Fruit fly (Drosophila melanogaster) whole organism, embryonic: ENCODE measurements around the gene SP1173.
A peak's percentile ranks its signal among the peaks of the same experiment; 100 is the strongest.

Experiments used
- Adf1 ChIP-seq: fragments of 200-800 bp; sonication (Bioruptor generic); IDR thresholded peaks from 2 replicates; pipeline ENCODE4 v1.3.6; 2022; ENCODE audit warnings: missing biosample characterization, missing genetic modification characterization
- CG10147 ChIP-seq: fragments of 200-800 bp; sonication (Bioruptor generic); optimal IDR thresholded peaks from 2 replicates; lab custom pipeline; 2019; ENCODE audit warnings: missing biosample characterization, mild to moderate bottlenecking, missing genetic modification characterization, moderate library complexity
- CG10267 ChIP-seq: fragments of 200-800 bp; sonication (Bioruptor generic); optimal IDR thresholded peaks from 2 replicates; lab custom pipeline; 2018; ENCODE audit warnings: missing biosample characterization, mild to moderate bottlenecking, missing genetic modification characterization, moderate library complexity
- CG10654 ChIP-seq: fragments of 200-800 bp; sonication (Bioruptor generic); optimal IDR thresholded peaks from 2 replicates; lab custom pipeline; 2016; ENCODE audit warnings: missing biosample characterization, missing genetic modification characterization
- CG11504 ChIP-seq: fragments of 200-800 bp; sonication (Bioruptor generic); optimal IDR thresholded peaks from 3 replicates; lab custom pipeline; 2019; ENCODE audit warnings: missing biosample characterization, mild to moderate bottlenecking, missing genetic modification characterization, moderate library complexity
- CG13624 ChIP-seq: fragments of 200-800 bp; sonication (Bioruptor generic); optimal IDR thresholded peaks from 2 replicates; lab custom pipeline; 2016; ENCODE audit warnings: missing biosample characterization, missing genetic modification characterization
- CG14860 ChIP-seq: fragments of 200-800 bp; sonication (Bioruptor generic); IDR thresholded peaks from 3 replicates; pipeline ENCODE4 v1.3.6; 2022; ENCODE audit warnings: missing biosample characterization, missing genetic modification characterization; ENCODE audit not compliant: partially characterized antibody
- CG15269 ChIP-seq: fragments of 200-800 bp; sonication (Bioruptor generic); optimal IDR thresholded peaks from 2 replicates; lab custom pipeline; 2018; ENCODE audit warnings: missing biosample characterization, mild to moderate bottlenecking, missing genetic modification characterization, moderate library complexity
- CG1529 ChIP-seq: fragments of 200-800 bp; sonication (Bioruptor generic); optimal IDR thresholded peaks from 3 replicates; lab custom pipeline; 2018; ENCODE audit warnings: missing biosample characterization, missing genetic modification characterization
- CG15601 ChIP-seq: fragments of 200-800 bp; sonication (Bioruptor generic); optimal IDR thresholded peaks from 3 replicates; lab custom pipeline; 2019; ENCODE audit warnings: missing biosample characterization, mild to moderate bottlenecking, missing genetic modification characterization, moderate library complexity
- CG16779 ChIP-seq: fragments of 200-800 bp; sonication (Bioruptor generic); IDR thresholded peaks from 2 replicates; pipeline ENCODE4 v1.3.6; 2022; ENCODE audit warnings: missing biosample characterization, missing genetic modification characterization
- CG16863 ChIP-seq: fragments of 200-800 bp; sonication (Bioruptor generic); optimal IDR thresholded peaks from 3 replicates; lab custom pipeline; 2016; ENCODE audit warnings: missing biosample characterization, missing genetic modification characterization
- CG17829 ChIP-seq: fragments of 200-800 bp; optimal IDR thresholded peaks from 2 replicates; lab custom pipeline; 2019; ENCODE audit warnings: missing biosample characterization, mild to moderate bottlenecking, missing genetic modification characterization, moderate library complexity
- CG18262 ChIP-seq: fragments of 200-800 bp; optimal IDR thresholded peaks from 3 replicates; lab custom pipeline; 2019; ENCODE audit warnings: missing biosample characterization, mild to moderate bottlenecking, missing genetic modification characterization, moderate library complexity
- CG2202 ChIP-seq: fragments of 200-800 bp; sonication (Bioruptor generic); optimal IDR thresholded peaks from 2 replicates; lab custom pipeline; 2018; ENCODE audit warnings: missing biosample characterization, mild to moderate bottlenecking, missing genetic modification characterization
- CG43689 ChIP-seq: fragments of 200-800 bp; sonication (Bioruptor generic); IDR thresholded peaks from 2 replicates; pipeline ENCODE4 v1.3.6; 2022; ENCODE audit warnings: missing biosample characterization, missing genetic modification characterization
- CG4404 ChIP-seq: fragments of 200-800 bp; sonication (Bioruptor generic); IDR thresholded peaks from 2 replicates; pipeline ENCODE4 v1.3.6; 2022; ENCODE audit warnings: missing biosample characterization, missing genetic modification characterization
- CG4707 ChIP-seq: fragments of 200-800 bp; sonication (Bioruptor generic); optimal IDR thresholded peaks from 2 replicates; lab custom pipeline; 2018; ENCODE audit warnings: missing biosample characterization, mild to moderate bottlenecking, missing genetic modification characterization, moderate library complexity
- CG7987 ChIP-seq: fragments of 200-800 bp; sonication (Bioruptor generic); optimal IDR thresholded peaks from 2 replicates; lab custom pipeline; 2018; ENCODE audit warnings: missing biosample characterization, mild to moderate bottlenecking, missing genetic modification characterization, moderate library complexity
- CG8281 ChIP-seq: fragments of 200-800 bp; sonication (Bioruptor generic); optimal IDR thresholded peaks from 2 replicates; lab custom pipeline; 2018; ENCODE audit warnings: missing biosample characterization, mild to moderate bottlenecking, missing genetic modification characterization, moderate library complexity
- CG8359 ChIP-seq: fragments of 200-800 bp; sonication (Bioruptor generic); optimal IDR thresholded peaks from 2 replicates; lab custom pipeline; 2017; ENCODE audit warnings: missing biosample characterization, mild to moderate bottlenecking, missing genetic modification characterization, borderline replicate concordance
- CG8478 ChIP-seq: fragments of >200 bp; optimal IDR thresholded peaks from 2 replicates; lab custom pipeline; 2018
- CG9932 ChIP-seq: fragments of 200-800 bp; sonication (Bioruptor generic); IDR thresholded peaks from 2 replicates; pipeline ENCODE4 v1.3.6; 2022; ENCODE audit warnings: missing biosample characterization, missing genetic modification characterization
- GATAe ChIP-seq: fragments of 200-800 bp; sonication (Bioruptor generic); conservative IDR thresholded peaks from 2 replicates; pipeline ENCODE4 v1.3.6; 2022; ENCODE audit warnings: missing biosample characterization, missing genetic modification characterization
- Hmx ChIP-seq: fragments of 200-800 bp; sonication (Bioruptor generic); optimal IDR thresholded peaks from 2 replicates; lab custom pipeline; 2016; ENCODE audit warnings: missing biosample characterization, missing genetic modification characterization
- MBD-R2 ChIP-seq: fragments of 200-800 bp; sonication (Bioruptor generic); IDR thresholded peaks from 2 replicates; pipeline ENCODE4 v1.3.6; 2022; ENCODE audit warnings: missing biosample characterization, missing genetic modification characterization
- MESR4 ChIP-seq: fragments of 200-800 bp; sonication (Bioruptor generic); optimal IDR thresholded peaks from 2 replicates; lab custom pipeline; 2018; ENCODE audit warnings: missing biosample characterization, mild to moderate bottlenecking, missing genetic modification characterization, moderate library complexity
- Max ChIP-seq: fragments of 200-800 bp; sonication (Bioruptor generic); optimal IDR thresholded peaks from 2 replicates; lab custom pipeline; 2016; ENCODE audit warnings: missing biosample characterization, mild to moderate bottlenecking, missing genetic modification characterization
- NfI ChIP-seq: fragments of 200-800 bp; sonication (Bioruptor generic); optimal IDR thresholded peaks from 3 replicates; lab custom pipeline; 2018; ENCODE audit warnings: missing biosample characterization, mild to moderate bottlenecking, missing genetic modification characterization, moderate library complexity
- Oli ChIP-seq: fragments of 200-800 bp; sonication (Bioruptor generic); optimal IDR thresholded peaks from 2 replicates; lab custom pipeline; 2018; ENCODE audit warnings: missing biosample characterization, mild to moderate bottlenecking, missing genetic modification characterization, moderate library complexity
- Rfx ChIP-seq: fragments of 200-800 bp; sonication (Bioruptor generic); IDR thresholded peaks from 2 replicates; pipeline ENCODE4 v1.3.6; 2022; ENCODE audit warnings: missing biosample characterization, missing genetic modification characterization
- Sin3A ChIP-seq: fragments of >200 bp; optimal IDR thresholded peaks from 2 replicates; lab custom pipeline; 2018
- Sry-δ ChIP-seq: fragments of 200-800 bp; sonication (Bioruptor generic); optimal IDR thresholded peaks from 2 replicates; lab custom pipeline; 2016; ENCODE audit warnings: missing biosample characterization, missing genetic modification characterization
- ab ChIP-seq: fragments of 200-800 bp; sonication (Bioruptor generic); optimal IDR thresholded peaks from 2 replicates; lab custom pipeline; 2016; ENCODE audit warnings: missing biosample characterization, missing genetic modification characterization
- aop ChIP-seq: fragments of 200-800 bp; sonication (Bioruptor generic); IDR thresholded peaks from 2 replicates; pipeline ENCODE4 v1.3.6; 2022; ENCODE audit warnings: missing biosample characterization, missing genetic modification characterization
- ap ChIP-seq: fragments of 200-800 bp; sonication (Bioruptor generic); IDR thresholded peaks from 2 replicates; pipeline ENCODE4 v1.3.6; 2022; ENCODE audit warnings: missing biosample characterization, missing genetic modification characterization
- bbx ChIP-seq: fragments of 200-800 bp; sonication (Bioruptor generic); IDR thresholded peaks from 2 replicates; pipeline ENCODE4 v1.3.6; 2022; ENCODE audit warnings: missing biosample characterization, missing genetic modification characterization; ENCODE audit not compliant: partially characterized antibody
- dan ChIP-seq: fragments of 200-800 bp; sonication (Bioruptor generic); IDR thresholded peaks from 2 replicates; pipeline ENCODE4 v1.3.6; 2022; ENCODE audit warnings: missing biosample characterization, missing genetic modification characterization
- gro ChIP-seq: fragments of 200-800 bp; sonication (Bioruptor generic); optimal IDR thresholded peaks from 2 replicates; lab custom pipeline; 2016; ENCODE audit warnings: missing biosample characterization, missing genetic modification characterization
- gsb ChIP-seq: fragments of 200-800 bp; sonication (Bioruptor generic); IDR thresholded peaks from 2 replicates; pipeline ENCODE4 v1.3.6; 2022; ENCODE audit warnings: missing biosample characterization, missing genetic modification characterization
- knrl ChIP-seq: fragments of 200-800 bp; sonication (Bioruptor generic); IDR thresholded peaks from 3 replicates; pipeline ENCODE4 v1.3.6; 2022; ENCODE audit warnings: missing biosample characterization, missing genetic modification characterization; ENCODE audit not compliant: partially characterized antibody
- nau ChIP-seq: fragments of 200-800 bp; sonication (Bioruptor generic); optimal IDR thresholded peaks from 3 replicates; lab custom pipeline; 2017; ENCODE audit warnings: missing biosample characterization, mild to moderate bottlenecking, missing genetic modification characterization, missing genetic modification reagents
- pnt ChIP-seq: fragments of 200-800 bp; sonication (Bioruptor generic); optimal IDR thresholded peaks from 3 replicates; lab custom pipeline; 2016; ENCODE audit warnings: missing biosample characterization, missing genetic modification characterization
- sc ChIP-seq, 3 experiments: fragments of >200 bp in 2 of 3; fragments of 200-800 bp in 1 of 3; sonication (Bioruptor generic) in 1 of 3; optimal IDR thresholded peaks; 2 replicates in 2 of 3; 3 replicates in 1 of 3; lab custom pipeline; 2017; ENCODE audit warnings: mild to moderate bottlenecking in 1 of 3, missing biosample characterization in 1 of 3, missing genetic modification characterization in 1 of 3, missing genetic modification reagents in 1 of 3
- shn ChIP-seq: fragments of 200-800 bp; sonication (Bioruptor generic); optimal IDR thresholded peaks from 3 replicates; lab custom pipeline; 2016; ENCODE audit warnings: missing biosample characterization, missing genetic modification characterization
- sima ChIP-seq: fragments of 200-800 bp; sonication (Bioruptor generic); optimal IDR thresholded peaks from 2 replicates; lab custom pipeline; 2016; ENCODE audit warnings: missing biosample characterization, missing genetic modification characterization
- stc ChIP-seq: fragments of 200-800 bp; sonication (Bioruptor generic); IDR thresholded peaks from 2 replicates; pipeline ENCODE4 v1.3.6; 2022; ENCODE audit warnings: missing biosample characterization, missing genetic modification characterization
- stwl ChIP-seq: fragments of 200-800 bp; sonication (Bioruptor generic); optimal IDR thresholded peaks from 3 replicates; lab custom pipeline; 2018; ENCODE audit warnings: missing biosample characterization, mild to moderate bottlenecking, missing genetic modification characterization, moderate library complexity
- tll ChIP-seq, 2 experiments: fragments of 200-800 bp in 1 of 2; fragments of >200 bp in 1 of 2; sonication (Bioruptor generic) in 1 of 2; optimal IDR thresholded peaks; 2 replicates each; lab custom pipeline; 2017 to 2019; ENCODE audit warnings: missing biosample characterization in 2 of 2, missing genetic modification characterization in 2 of 2, mild to moderate bottlenecking in 1 of 2, moderate library complexity in 1 of 2
- zf30C ChIP-seq: fragments of 200-800 bp; sonication (Bioruptor generic); optimal IDR thresholded peaks from 3 replicates; lab custom pipeline; 2018; ENCODE audit warnings: missing biosample characterization, mild to moderate bottlenecking, missing genetic modification characterization

The SP1173 gene

DNA sequence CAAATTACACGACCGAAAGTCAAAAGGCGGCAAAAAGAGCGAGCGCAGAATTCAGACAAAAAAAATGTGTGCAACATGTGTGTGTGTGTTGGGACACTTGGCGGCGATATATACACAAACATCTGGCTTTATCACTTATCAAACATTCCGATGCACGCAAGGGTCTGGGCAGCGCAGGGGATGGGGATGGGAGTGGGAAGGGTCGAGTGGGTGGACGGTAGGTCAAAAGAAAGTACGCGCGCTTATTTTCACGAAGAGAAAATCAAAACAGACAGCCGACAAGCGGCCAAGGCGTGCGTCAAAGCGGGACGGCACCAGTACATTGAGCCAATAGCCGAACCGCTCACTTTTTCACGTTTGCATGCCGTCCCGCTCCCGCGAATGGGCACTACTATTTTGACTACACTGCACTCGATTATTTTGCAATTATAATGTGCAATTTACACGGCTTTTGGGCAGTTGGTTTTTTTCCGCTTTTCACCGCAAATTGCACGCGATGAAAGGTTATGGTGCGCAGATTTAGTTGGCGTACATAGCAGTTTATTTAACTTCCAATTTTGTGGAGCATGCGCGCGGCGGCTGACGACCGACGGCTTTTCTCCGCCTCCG is 38.9 kb upstream of the SP1173 start (continued):
- TF ChIP-seq CG43689 (GFP tag; lab: Robert Waterston, UW) (no peak), CG18262 (tag; lab: Kevin White, UChicago) (no peak), pnt (no peak), GATAe (no peak), Adf1 (GFP tag; lab: Robert Waterston, UW) (peak; percentile 20), ap (no peak), gro (no peak), CG1529 (GFP tag; lab: Kevin White, UChicago) (no peak), Sry-δ (GFP tag; lab: Kevin White, UChicago) (peak; percentile 14), CG17829 (tag; lab: Kevin White, UChicago) (peak; percentile 14), stc (GFP tag; lab: Robert Waterston, UW) (no peak), sc (optimal IDR thresholded peaks at IDR 0.05; lab: Kevin White, UChicago) (no peak), sc (GFP tag; optimal IDR thresholded peaks at IDR 0.05; lab: Kevin White, UChicago) (no peak), CG15601 (tag; lab: Kevin White, UChicago) (no peak), zf30C (peak; percentile 50), CG7987 (GFP tag; lab: Kevin White, UChicago) (no peak), CG8359 (no peak), ab (GFP tag; lab: Kevin White, UChicago) (peak; percentile 54), Sin3A (lab: Kevin White, UChicago) (peak; percentile 8), aop (GFP tag; lab: Robert Waterston, UW) (no peak), bbx (GFP tag; lab: Robert Waterston, UW) (0 out of 2 replicates have a peak, but pooled peaks have one; percentile 6), Oli (tag; lab: Kevin White, UChicago) (no peak), shn (GFP tag; lab: Kevin White, UChicago) (peak; percentile 3), CG10267 (tag; lab: Kevin White, UChicago) (no peak), dan (no peak), CG11504 (tag; lab: Kevin White, UChicago) (no peak), CG10147 (GFP tag; lab: Kevin White, UChicago) (no peak), CG15269 (no peak), MBD-R2 (peak; percentile 57), sima (GFP tag; lab: Kevin White, UChicago) (no peak), CG9932 (GFP tag; lab: Robert Waterston, UW) (no peak), Hmx (no peak), nau (no peak), CG14860 (no peak), stwl (tag; lab: Kevin White, UChicago) (peak; percentile 2), CG4404 (no peak), CG8478 (lab: Kevin White, UChicago) (peak; percentile 97), CG16863 (no peak), gsb (GFP tag; lab: Robert Waterston, UW) (no peak), Rfx (no peak), Max (peak; percentile 51), knrl (GFP tag; lab: Robert Waterston, UW) (peak; percentile 47; the same call in 2 of the 3 replicates), CG2202 (tag; lab: Kevin White, UChicago) (no peak), MESR4 (GFP tag; lab: Kevin White, UChicago) (no peak), CG4707 (GFP tag; lab: Kevin White, UChicago) (no peak), NfI (GFP tag; lab: Kevin White, UChicago) (no peak), CG8281 (no peak), tll (GFP tag; optimal IDR thresholded peaks at IDR 0.05; lab: Kevin White, UChicago) (peak; percentile 68 to 72), CG13624 (GFP tag; lab: Kevin White, UChicago) (no peak), CG10654 (GFP tag; lab: Kevin White, UChicago) (no peak), CG16779 (GFP tag; lab: Robert Waterston, UW) (no peak)
